Worm (Caenorhabditis elegans) whole organism, young adult: ENCODE results near the gene nhr-286.
A peak's percentile ranks its signal among the peaks of the same experiment; 100 is the strongest.

Source experiments
- T07F8.4 ChIP-seq: sonication (generic microtip); optimal IDR thresholded peaks from 2 replicates; lab custom pipeline; 2016; ENCODE audit warnings: mild to moderate bottlenecking, missing genetic modification characterization, moderate library complexity, missing compliant biosample characterization
- atf-7 ChIP-seq: sonication (generic microtip); optimal IDR thresholded peaks from 2 replicates; lab custom pipeline; 2017; ENCODE audit warnings: mild to moderate bottlenecking, missing genetic modification characterization, missing compliant biosample characterization
- ceh-79 ChIP-seq: sonication (generic microtip); optimal IDR thresholded peaks from 2 replicates; lab custom pipeline; 2017; ENCODE audit warnings: mild to moderate bottlenecking, missing genetic modification characterization, missing compliant biosample characterization
- egrh-3 ChIP-seq: fragments of 200-800 bp; sonication (Bioruptor generic); IDR thresholded peaks from 2 replicates; pipeline ENCODE4 v1.3.6; 2022; ENCODE audit warnings: missing genetic modification reagents, missing genetic modification characterization, missing compliant biosample characterization
- hrde-1 ChIP-seq: sonication (generic microtip); optimal IDR thresholded peaks from 2 replicates; lab custom pipeline; 2016; ENCODE audit warnings: missing genetic modification characterization, mild to moderate bottlenecking, missing compliant biosample characterization, moderate library complexity, missing genotype, missing genetic modification reagents, borderline replicate concordance
- let-607 ChIP-seq, 2 experiments: fragments of 200-800 bp in 1 of 2; sonication (Bioruptor generic) in 1 of 2; sonication (generic microtip) in 1 of 2; optimal IDR thresholded peaks; 2 replicates each; lab custom pipeline; 2016 to 2018; ENCODE audit warnings: mild to moderate bottlenecking in 2 of 2, missing compliant biosample characterization in 2 of 2, missing genetic modification characterization in 2 of 2, moderate library complexity in 2 of 2, missing genotype in 1 of 2
- madf-6 ChIP-seq: fragments of 200-800 bp; sonication (Bioruptor generic); IDR thresholded peaks from 2 replicates; pipeline ENCODE4 v1.3.6; 2022; ENCODE audit warnings: missing genetic modification reagents, missing genetic modification characterization, missing compliant biosample characterization
- nfya-1 ChIP-seq: sonication (generic microtip); optimal IDR thresholded peaks from 2 replicates; lab custom pipeline; 2017; ENCODE audit warnings: antibody characterized with exemption, missing compliant biosample characterization, missing genetic modification characterization, borderline replicate concordance; ENCODE audit not compliant: insufficient read depth
- nfya-2 ChIP-seq: fragments of 200-800 bp; sonication (Bioruptor generic); IDR thresholded peaks from 2 replicates; pipeline ENCODE4 v1.3.6; 2022; ENCODE audit warnings: missing genetic modification reagents, missing genetic modification characterization, missing compliant biosample characterization
- tbp1 ChIP-seq: fragments of 200-800 bp; sonication (Bioruptor generic); optimal IDR thresholded peaks from 2 replicates; lab custom pipeline; 2018; ENCODE audit warnings: mild to moderate bottlenecking, missing genetic modification characterization, missing compliant biosample characterization
- ztf-26 ChIP-seq: sonication (generic microtip); optimal IDR thresholded peaks from 2 replicates; lab custom pipeline; 2017; ENCODE audit warnings: missing genetic modification characterization, missing compliant biosample characterization

DNA sequence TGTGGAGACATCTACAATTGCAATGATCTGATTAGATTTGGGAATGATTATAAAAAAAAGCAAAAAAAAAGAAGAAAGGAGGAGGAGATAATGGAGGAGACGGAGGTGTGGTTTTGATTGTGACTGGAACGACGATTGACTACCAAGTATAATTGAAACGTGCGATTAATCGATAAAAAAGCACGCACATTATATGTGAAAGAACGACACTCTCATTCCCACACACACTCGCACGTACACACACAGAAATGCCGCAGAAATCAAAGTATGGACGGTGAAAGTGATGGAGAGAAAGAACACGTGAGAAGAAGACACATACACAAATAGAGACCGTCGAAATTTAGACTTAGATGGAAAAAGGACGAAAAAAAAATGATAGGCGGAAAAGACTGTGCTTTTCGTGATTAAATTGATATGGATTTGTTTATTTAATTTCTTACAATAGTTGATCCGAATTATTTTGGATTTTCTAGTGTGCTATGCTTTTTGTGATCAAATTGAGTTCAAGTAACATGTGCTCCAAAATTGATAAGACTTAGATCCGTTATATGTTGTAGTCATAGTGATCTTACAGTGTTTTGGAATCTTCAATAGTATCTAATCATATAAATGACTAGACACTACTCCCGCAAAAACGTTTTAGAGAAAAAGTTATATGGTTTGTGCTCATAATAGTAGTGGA is 2.5 kb upstream of the nhr-286 start, which contains the start of gene nhr-135:
- TF ChIP-seq nfya-2: no peak
- TF ChIP-seq let-607 (tag; optimal IDR thresholded peaks at IDR 0.05; lab: Kevin White, UChicago): peak; percentile 18 to 32
- no peak for TF ChIP-seq T07F8.4 (tag; lab: Kevin White, UChicago)
- TF ChIP-seq nfya-1 (tag; lab: Kevin White, UChicago): no peak
- peak; percentile 53 for TF ChIP-seq ztf-26 (tag; lab: Kevin White, UChicago)
- no peak for TF ChIP-seq egrh-3 (GFP tag; lab: Robert Waterston, UW)
- peak; percentile 39 for TF ChIP-seq tbp1 (GFP tag; lab: Kevin White, UChicago)
- TF ChIP-seq ceh-79 (tag; lab: Kevin White, UChicago): no peak
- TF ChIP-seq madf-6 (GFP tag; lab: Robert Waterston, UW): no peak
- TF ChIP-seq atf-7: peak; percentile 45
- no peak for TF ChIP-seq hrde-1 (tag; lab: Kevin White, UChicago)
